Worm (Caenorhabditis elegans): ENCODE measurements around the gene sek-5.

sek-5 gene

ce11 chrX:5377307-5377706, at the start of gene sek-5:
sek-5 (plus strand) TSS chrX:5377607.
- TF ChIP-seq hpl-2 (GFP tag; optimal IDR thresholded peaks at IDR 0.05): no peak
- no peak for TF ChIP-seq fkh-8 (tag; optimal IDR thresholded peaks at IDR 0.05)
- no peak for TF ChIP-seq aha-1 (tag; optimal IDR thresholded peaks at IDR 0.05)
- TF ChIP-seq ztf-4 (tag; optimal IDR thresholded peaks at IDR 0.05): no peak
- no peak for TF ChIP-seq mdl-1 (tag; optimal IDR thresholded peaks at IDR 0.05)

ce11 chrX:5329236-5329635, 48.2 kb upstream of the sek-5 start, which contains the start of gene C26B9.5:
C26B9.5 (plus strand) TSS chrX:5329479.
- peak; percentile 37 for TF ChIP-seq elt-2 (tag; optimal IDR thresholded peaks at IDR 0.05)
- no peak for TF ChIP-seq nhr-76 (tag; optimal IDR thresholded peaks at IDR 0.05)

DNA sequence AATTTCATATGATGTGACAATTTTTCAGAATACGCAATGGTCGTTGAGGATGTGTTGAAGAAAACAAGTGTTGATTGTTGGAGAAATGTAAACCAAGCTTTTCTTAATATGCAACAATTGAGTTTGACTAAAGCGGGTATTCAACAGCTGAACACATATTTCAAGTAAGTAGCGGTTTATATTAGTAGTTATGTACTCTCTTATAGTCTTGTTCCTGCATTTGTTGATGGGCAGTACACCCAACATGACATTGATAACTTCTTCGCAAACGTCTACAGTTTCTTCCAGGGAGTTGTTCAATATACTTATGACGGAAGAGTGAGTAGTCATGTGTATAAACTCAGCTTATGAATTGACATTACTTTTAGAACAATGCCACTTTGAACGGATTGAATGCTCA, 46.6 kb upstream of the sek-5 start:
- no peak for TF ChIP-seq efl-1 (optimal IDR thresholded peaks at IDR 0.05)
- peak in 1 of 2 experiments; percentile 52 for TF ChIP-seq efl-1 (GFP tag; optimal IDR thresholded peaks at IDR 0.05 in 1 of 2)
- no peak for TF ChIP-seq ceh-88 (GFP tag; IDR thresholded peaks at IDR 0.05)

- TF ChIP-seq unc-130 (tag; optimal IDR thresholded peaks at IDR 0.05) (no peak), nhr-90 (tag; optimal IDR thresholded peaks at IDR 0.05; ENCODE audit: poor library complexity) (no peak), dsc-1 (tag; optimal IDR thresholded peaks at IDR 0.05) (no peak)
These were observed 42.0 kb upstream of the sek-5 start, which contains the start of gene C26B9.6 for ce11 chrX:5335368-5335767. C26B9.6 (minus strand) TSS chrX:5335468.

DNA sequence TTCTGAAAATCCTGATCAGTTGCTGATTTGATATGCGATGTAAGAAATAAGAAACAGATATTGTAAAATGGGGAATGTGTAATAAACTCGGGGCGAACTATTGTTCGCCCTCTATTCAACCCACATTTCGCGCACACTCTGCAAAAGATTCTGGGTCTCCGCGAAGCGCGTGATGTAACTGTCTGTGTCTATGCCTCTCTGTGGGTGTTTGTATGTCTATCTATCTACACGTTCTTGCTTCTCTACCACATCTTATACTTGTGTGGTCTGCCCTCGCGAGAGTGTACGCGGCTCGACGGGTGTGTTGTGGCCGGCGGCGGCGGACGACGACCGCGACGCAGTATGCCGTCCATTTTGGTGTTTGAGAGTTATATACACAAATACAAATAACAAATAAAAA, 40.9 kb upstream of the sek-5 start:
- TF ChIP-seq xbp-1 (tag; optimal IDR thresholded peaks at IDR 0.05) (peak; percentile 45), mdl-1 (tag; optimal IDR thresholded peaks at IDR 0.05) (peak in 1 of 2 experiments; percentile 83), unc-86 (tag; optimal IDR thresholded peaks at IDR 0.05) (peak; percentile 24), mep-1 (tag; optimal IDR thresholded peaks at IDR 0.05) (peak; percentile 72), nhr-71 (tag; optimal IDR thresholded peaks at IDR 0.05) (peak; percentile 74), hpl-2 (GFP tag; optimal IDR thresholded peaks at IDR 0.05) (peak; percentile 25), dpl-1 (GFP tag; optimal IDR thresholded peaks at IDR 0.05) (peak in 1 of 3 experiments; percentile 24), vab-15 (tag; optimal IDR thresholded peaks at IDR 0.05) (no peak), lin-13 (GFP tag; optimal IDR thresholded peaks at IDR 0.05) (no peak), egl-27 (tag; optimal IDR thresholded peaks at IDR 0.05) (no peak), pax-3 (tag; optimal IDR thresholded peaks at IDR 0.05) (no peak), sox-4 (tag; optimal IDR thresholded peaks at IDR 0.05) (no peak), pqm-1 (tag; optimal IDR thresholded peaks at IDR 0.05) (no peak), nhr-90 (tag; optimal IDR thresholded peaks at IDR 0.05; ENCODE audit: poor library complexity) (peak; percentile 45), unc-62 (GFP tag; optimal IDR thresholded peaks at IDR 0.05) (no peak), nhr-85 (tag) (no peak), C34B4.2 (tag; optimal IDR thresholded peaks at IDR 0.05) (no peak), skn-1 (tag; optimal IDR thresholded peaks at IDR 0.05) (peak; percentile 29), sptf-1 (tag; optimal IDR thresholded peaks at IDR 0.05) (no peak), blmp-1 (tag; optimal IDR thresholded peaks at IDR 0.05) (peak; percentile 63), nhr-47 (tag; optimal IDR thresholded peaks at IDR 0.05) (peak; percentile 43), mef-2 (tag; optimal IDR thresholded peaks at IDR 0.05) (no peak), unc-30 (tag; optimal IDR thresholded peaks at IDR 0.05) (no peak), nhr-12 (tag; optimal IDR thresholded peaks at IDR 0.05) (no peak), isw-1 (GFP tag; IDR thresholded peaks at IDR 0.05) (peak; percentile 37), efl-1 (optimal IDR thresholded peaks at IDR 0.05) (peak in 1 of 2 experiments; percentile 48), efl-1 (GFP tag; optimal IDR thresholded peaks at IDR 0.05 in 1 of 2) (peak; percentile 2 to 20), zip-4 (GFP tag; optimal IDR thresholded peaks at IDR 0.05) (no peak), tbx-2 (tag; optimal IDR thresholded peaks at IDR 0.05) (peak; percentile 55), fkh-10 (GFP tag; optimal IDR thresholded peaks at IDR 0.05) (peak; percentile 20), nhr-11 (tag; optimal IDR thresholded peaks at IDR 0.05) (no peak), nhr-84 (tag; optimal IDR thresholded peaks at IDR 0.05) (no peak), fos-1 (tag; optimal IDR thresholded peaks at IDR 0.05) (no peak), rnt-1 (tag; optimal IDR thresholded peaks at IDR 0.05) (peak; percentile 53), ztf-4 (tag; optimal IDR thresholded peaks at IDR 0.05) (no peak), swsn-7 (tag; optimal IDR thresholded peaks at IDR 0.05) (peak; percentile 61), nhr-20 (tag; optimal IDR thresholded peaks at IDR 0.05) (peak; percentile 64), ces-1 (GFP tag; optimal IDR thresholded peaks at IDR 0.05) (no peak), nhr-76 (tag; optimal IDR thresholded peaks at IDR 0.05) (no peak), snpc-4 (tag; optimal IDR thresholded peaks at IDR 0.05) (peak; percentile 8)
